Worm (Caenorhabditis elegans) whole organism, young adult: ENCODE data around the gene B0244.15.

Source experiments
- B0261.1 ChIP-seq: sonication (generic microtip); optimal IDR thresholded peaks from 2 replicates; lab custom pipeline; 2016; ENCODE audit warnings: mild to moderate bottlenecking, missing genetic modification characterization, moderate library complexity, missing compliant biosample characterization
- C17E4.6 ChIP-seq: fragments of 200-800 bp; sonication (Bioruptor generic); IDR thresholded peaks from 2 replicates; pipeline ENCODE4 v1.3.6; 2022; ENCODE audit warnings: missing genetic modification reagents, missing genetic modification characterization, missing compliant biosample characterization
- F33H1.4 ChIP-seq: fragments of 200-800 bp; sonication (Bioruptor generic); IDR thresholded peaks from 2 replicates; pipeline ENCODE4 v1.3.6; 2022; ENCODE audit warnings: missing genetic modification reagents, missing genetic modification characterization, missing compliant biosample characterization
- F37B4.10 ChIP-seq: fragments of 200-800 bp; sonication (Bioruptor generic); IDR thresholded peaks from 2 replicates; pipeline ENCODE4 v1.3.6; 2022; ENCODE audit warnings: missing genetic modification characterization, missing compliant biosample characterization
- F39B2.1 ChIP-seq: fragments of 200-800 bp; sonication (Bioruptor generic); IDR thresholded peaks from 2 replicates; pipeline ENCODE4 v1.3.6; 2022; ENCODE audit warnings: missing genetic modification reagents, missing genetic modification characterization, missing compliant biosample characterization
- F49E8.2 ChIP-seq: sonication (generic microtip); optimal IDR thresholded peaks from 3 replicates; lab custom pipeline; 2017; ENCODE audit warnings: missing genetic modification characterization, mild to moderate bottlenecking, missing compliant biosample characterization, antibody characterized with exemption, moderate library complexity; ENCODE audit not compliant: insufficient read depth
- F55B11.4 ChIP-seq: sonication (generic microtip); optimal IDR thresholded peaks from 2 replicates; lab custom pipeline; 2016; ENCODE audit warnings: missing compliant biosample characterization, missing genetic modification characterization, borderline replicate concordance; ENCODE audit not compliant: insufficient read depth
- F57C9.4 ChIP-seq: sonication (generic microtip); optimal IDR thresholded peaks from 2 replicates; lab custom pipeline; 2017; ENCODE audit warnings: mild to moderate bottlenecking, missing genetic modification characterization, missing compliant biosample characterization
- K12H6.12 ChIP-seq: fragments of 200-800 bp; sonication (Bioruptor generic); optimal IDR thresholded peaks from 2 replicates; lab custom pipeline; 2018; ENCODE audit warnings: mild to moderate bottlenecking, missing genetic modification characterization, missing compliant biosample characterization
- Y56A3A.18 ChIP-seq: fragments of 200-800 bp; sonication (Bioruptor generic); IDR thresholded peaks from 2 replicates; pipeline ENCODE4 v1.3.6; 2022; ENCODE audit warnings: missing genetic modification reagents, missing genetic modification characterization, missing compliant biosample characterization
- Y67H2A.10 ChIP-seq: fragments of 200-800 bp; sonication (Bioruptor generic); conservative IDR thresholded peaks from 2 replicates; pipeline ENCODE4 v1.3.6; 2022; ENCODE audit warnings: missing genetic modification reagents, missing genetic modification characterization, missing compliant biosample characterization
- akir-1 ChIP-seq: fragments of 200-800 bp; sonication (Bioruptor generic); optimal IDR thresholded peaks from 2 replicates; lab custom pipeline; 2018; ENCODE audit warnings: mild to moderate bottlenecking, missing genetic modification characterization, moderate library complexity, missing compliant biosample characterization
- aptf-3 ChIP-seq: fragments of 200-800 bp; sonication (Bioruptor generic); IDR thresholded peaks from 2 replicates; pipeline ENCODE4 v1.3.6; 2022; ENCODE audit warnings: missing genetic modification characterization, missing compliant biosample characterization
- atf-7 ChIP-seq: sonication (generic microtip); optimal IDR thresholded peaks from 2 replicates; lab custom pipeline; 2017; ENCODE audit warnings: mild to moderate bottlenecking, missing genetic modification characterization, missing compliant biosample characterization
- athp-1 ChIP-seq: sonication (generic microtip); optimal IDR thresholded peaks from 2 replicates; lab custom pipeline; 2017; ENCODE audit warnings: mild to moderate bottlenecking, missing genetic modification characterization, missing compliant biosample characterization
- ceh-100 ChIP-seq: fragments of 200-800 bp; sonication (Bioruptor generic); IDR thresholded peaks from 2 replicates; pipeline ENCODE4 v1.3.6; 2022; ENCODE audit warnings: missing genetic modification reagents, missing genetic modification characterization, missing compliant biosample characterization
- ceh-91 ChIP-seq: fragments of 200-800 bp; sonication (Bioruptor generic); IDR thresholded peaks from 2 replicates; pipeline ENCODE4 v1.3.6; 2022; ENCODE audit warnings: missing genetic modification reagents, missing genetic modification characterization, missing compliant biosample characterization
- dox-1 ChIP-seq: fragments of 200-800 bp; sonication (Bioruptor generic); IDR thresholded peaks from 2 replicates; pipeline ENCODE4 v1.3.6; 2022; ENCODE audit warnings: missing genetic modification reagents, missing genetic modification characterization, missing compliant biosample characterization
- egl-18 ChIP-seq: fragments of 200-800 bp; sonication (Bioruptor generic); IDR thresholded peaks from 2 replicates; pipeline ENCODE4 v1.3.6; 2022; ENCODE audit warnings: missing genetic modification reagents, missing genetic modification characterization, missing compliant biosample characterization
- ets-4 ChIP-seq: fragments of 200-800 bp; sonication (Bioruptor generic); optimal IDR thresholded peaks from 2 replicates; lab custom pipeline; 2018; ENCODE audit warnings: mild to moderate bottlenecking, missing genetic modification characterization, missing compliant biosample characterization
- gei-17 ChIP-seq: fragments of 200-800 bp; sonication (Bioruptor generic); optimal IDR thresholded peaks from 2 replicates; lab custom pipeline; 2018; ENCODE audit warnings: mild to moderate bottlenecking, missing genetic modification characterization, missing compliant biosample characterization
- hlh-12 ChIP-seq: sonication (generic microtip); optimal IDR thresholded peaks from 2 replicates; lab custom pipeline; 2016; ENCODE audit warnings: missing genetic modification characterization, missing compliant biosample characterization
- hlh-26 ChIP-seq: fragments of 200-800 bp; sonication (Bioruptor generic); conservative IDR thresholded peaks from 2 replicates; pipeline ENCODE4 v1.3.6; 2022; ENCODE audit warnings: missing genetic modification reagents, missing genetic modification characterization, missing compliant biosample characterization
- hmg-1.2 ChIP-seq: fragments of 200-800 bp; sonication (Bioruptor generic); IDR thresholded peaks from 2 replicates; pipeline ENCODE4 v1.3.6; 2022; ENCODE audit warnings: missing genetic modification reagents, missing genetic modification characterization, missing compliant biosample characterization
- lag-1 ChIP-seq: fragments of 200-800 bp; sonication (Bioruptor generic); IDR thresholded peaks from 2 replicates; pipeline ENCODE4 v1.3.6; 2022; ENCODE audit warnings: missing genetic modification reagents, missing genetic modification characterization, missing compliant biosample characterization
- let-526 ChIP-seq: fragments of 200-800 bp; sonication (Bioruptor generic); IDR thresholded peaks from 2 replicates; pipeline ENCODE4 v1.3.6; 2022; ENCODE audit warnings: missing genetic modification reagents, missing genetic modification characterization, missing compliant biosample characterization
- let-607 ChIP-seq, 2 experiments: fragments of 200-800 bp in 1 of 2; sonication (Bioruptor generic) in 1 of 2; sonication (generic microtip) in 1 of 2; optimal IDR thresholded peaks; 2 replicates each; lab custom pipeline; 2016 to 2018; ENCODE audit warnings: mild to moderate bottlenecking in 2 of 2, missing compliant biosample characterization in 2 of 2, missing genetic modification characterization in 2 of 2, moderate library complexity in 2 of 2, missing genotype in 1 of 2
- madf-10 ChIP-seq: sonication (generic microtip); optimal IDR thresholded peaks from 2 replicates; lab custom pipeline; 2016; ENCODE audit warnings: mild to moderate bottlenecking, missing genetic modification characterization, missing compliant biosample characterization
- madf-6 ChIP-seq: fragments of 200-800 bp; sonication (Bioruptor generic); IDR thresholded peaks from 2 replicates; pipeline ENCODE4 v1.3.6; 2022; ENCODE audit warnings: missing genetic modification reagents, missing genetic modification characterization, missing compliant biosample characterization
- mes-4 ChIP-seq: sonication (generic microtip); optimal IDR thresholded peaks from 2 replicates; lab custom pipeline; 2016; ENCODE audit warnings: missing genotype, missing genetic modification characterization, missing compliant biosample characterization
- nfya-1 ChIP-seq: sonication (generic microtip); optimal IDR thresholded peaks from 2 replicates; lab custom pipeline; 2017; ENCODE audit warnings: antibody characterized with exemption, missing compliant biosample characterization, missing genetic modification characterization, borderline replicate concordance; ENCODE audit not compliant: insufficient read depth
- nfya-2 ChIP-seq: fragments of 200-800 bp; sonication (Bioruptor generic); IDR thresholded peaks from 2 replicates; pipeline ENCODE4 v1.3.6; 2022; ENCODE audit warnings: missing genetic modification reagents, missing genetic modification characterization, missing compliant biosample characterization
- nfyb-1 ChIP-seq: fragments of 200-800 bp; sonication (Bioruptor generic); IDR thresholded peaks from 2 replicates; pipeline ENCODE4 v1.3.6; 2022; ENCODE audit warnings: missing genetic modification reagents, missing genetic modification characterization, missing compliant biosample characterization
- nhr-120 ChIP-seq: fragments of 200-800 bp; sonication (Bioruptor generic); IDR thresholded peaks from 2 replicates; pipeline ENCODE4 v1.3.6; 2022; ENCODE audit warnings: missing genetic modification characterization, missing compliant biosample characterization
- nhr-179 ChIP-seq: sonication (generic microtip); optimal IDR thresholded peaks from 2 replicates; lab custom pipeline; 2016; ENCODE audit warnings: mild to moderate bottlenecking, missing genetic modification characterization, missing compliant biosample characterization
- nhr-90 ChIP-seq: sonication (generic microtip); optimal IDR thresholded peaks from 2 replicates; lab custom pipeline; 2016; ENCODE audit warnings: missing genotype, mild to moderate bottlenecking, missing genetic modification characterization, missing compliant biosample characterization
- sdz-38 ChIP-seq: sonication (generic microtip); optimal IDR thresholded peaks from 2 replicates; lab custom pipeline; 2016; ENCODE audit warnings: missing genotype, missing genetic modification characterization, missing compliant biosample characterization
- sea-2 ChIP-seq: fragments of 200-800 bp; sonication (Bioruptor generic); IDR thresholded peaks from 2 replicates; pipeline ENCODE4 v1.3.6; 2022; ENCODE audit warnings: missing genetic modification characterization, missing compliant biosample characterization
- tbp1 ChIP-seq: fragments of 200-800 bp; sonication (Bioruptor generic); optimal IDR thresholded peaks from 2 replicates; lab custom pipeline; 2018; ENCODE audit warnings: mild to moderate bottlenecking, missing genetic modification characterization, missing compliant biosample characterization
- tbx-9 ChIP-seq: sonication (generic microtip); optimal IDR thresholded peaks from 2 replicates; lab custom pipeline; 2016; ENCODE audit warnings: borderline replicate concordance, missing genetic modification characterization, inconsistent platforms, missing compliant biosample characterization
- zfh-2 ChIP-seq: fragments of 200-800 bp; sonication (Bioruptor generic); conservative IDR thresholded peaks from 2 replicates; pipeline ENCODE4 v1.3.6; 2022; ENCODE audit warnings: missing genetic modification reagents, missing genetic modification characterization, missing compliant biosample characterization
- ztf-22 ChIP-seq: fragments of 200-800 bp; sonication (Bioruptor generic); optimal IDR thresholded peaks from 2 replicates; lab custom pipeline; 2018; ENCODE audit warnings: mild to moderate bottlenecking, missing genetic modification characterization, moderate library complexity, missing compliant biosample characterization
- ztf-26 ChIP-seq: sonication (generic microtip); optimal IDR thresholded peaks from 2 replicates; lab custom pipeline; 2017; ENCODE audit warnings: missing genetic modification characterization, missing compliant biosample characterization
- ztf-28 ChIP-seq: fragments of 200-800 bp; sonication (Bioruptor generic); IDR thresholded peaks from 2 replicates; pipeline ENCODE4 v1.3.6; 2022; ENCODE audit warnings: missing genetic modification reagents, missing genetic modification characterization, missing compliant biosample characterization

Gene B0244.15

ce11 chrIII:5758519-5759099 lies 15.4 kb downstream of the B0244.15 start (continued):
- TF ChIP-seq zfh-2 (GFP tag; lab: Robert Waterston, UW) (peak; percentile 28; the same call in 1 of the 2 replicates), F39B2.1 (GFP tag; lab: Robert Waterston, UW) (no peak), hmg-1.2 (GFP tag; lab: Robert Waterston, UW) (peak; percentile 30; the same call in 1 of the 2 replicates), nfyb-1 (GFP tag; lab: Robert Waterston, UW) (peak; percentile 57; the same call in 1 of the 2 replicates), atf-7 (peak; percentile 95)

DNA sequence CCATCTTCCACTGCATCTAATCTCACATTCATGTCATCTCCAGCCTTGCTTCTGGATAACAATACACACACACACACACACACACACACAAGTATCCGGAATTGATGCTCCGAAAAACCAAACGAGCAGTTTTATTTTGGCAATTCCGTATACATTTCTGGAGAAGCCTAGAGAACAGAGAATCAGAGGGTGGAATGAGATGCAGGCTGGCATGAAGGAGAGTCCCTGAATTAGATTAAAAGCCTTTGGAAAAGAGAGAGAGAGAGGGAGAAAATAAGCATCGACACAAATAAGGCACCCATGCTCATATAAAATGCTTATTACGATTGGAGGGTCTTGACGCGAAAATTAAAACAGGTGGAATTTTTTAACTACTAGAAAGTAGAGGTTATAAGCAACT lies 17.5 kb downstream of the B0244.15 start:
- TF ChIP-seq athp-1 (tag; lab: Kevin White, UChicago) (no peak), ceh-91 (GFP tag; lab: Robert Waterston, UW) (no peak), nhr-179 (tag; lab: Kevin White, UChicago) (no peak), Y56A3A.18 (GFP tag; lab: Robert Waterston, UW) (no peak), let-607 (tag; optimal IDR thresholded peaks at IDR 0.05; lab: Kevin White, UChicago) (no peak), madf-10 (tag; lab: Kevin White, UChicago) (no peak), Y67H2A.10 (GFP tag; lab: Robert Waterston, UW) (no peak), lag-1 (GFP tag; lab: Robert Waterston, UW) (no peak), aptf-3 (no peak), nfya-2 (GFP tag; lab: Robert Waterston, UW) (no peak), tbx-9 (no peak), dox-1 (GFP tag; lab: Robert Waterston, UW) (no peak), ets-4 (GFP tag; lab: Kevin White, UChicago) (no peak), F33H1.4 (GFP tag; lab: Robert Waterston, UW) (no peak), let-526 (GFP tag; lab: Robert Waterston, UW) (no peak)

DNA sequence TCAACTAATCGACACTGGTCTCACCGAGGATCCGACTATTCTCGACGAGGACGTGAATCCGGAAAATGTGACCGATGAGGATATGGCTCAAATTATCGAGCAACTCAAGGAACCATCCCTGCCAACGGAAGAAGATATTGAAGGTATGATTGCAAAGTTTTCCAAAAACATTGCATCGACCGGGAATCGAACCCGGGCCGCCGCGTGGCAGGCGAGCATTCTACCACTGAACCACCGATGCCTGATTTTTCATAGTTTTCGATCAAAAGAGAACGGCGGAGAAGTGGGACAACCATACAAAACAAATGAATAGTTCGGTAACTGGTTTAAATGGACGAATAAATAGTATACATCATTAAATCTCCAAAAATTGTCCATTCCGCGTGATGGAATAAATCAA lies 18.7 kb downstream of the B0244.15 start:
- TF ChIP-seq zfh-2 (GFP tag; lab: Robert Waterston, UW), result peak; percentile 37; the same call in 1 of the 2 replicates
- TF ChIP-seq ztf-22 (GFP tag; lab: Kevin White, UChicago), result no peak
- no peak for TF ChIP-seq ztf-28 (GFP tag; lab: Robert Waterston, UW)
- no peak for TF ChIP-seq nfya-1 (tag; lab: Kevin White, UChicago)
- TF ChIP-seq let-607 (tag; optimal IDR thresholded peaks at IDR 0.05; lab: Kevin White, UChicago), result peak in 1 of 2 experiments; percentile 43
- peak; percentile 29 for TF ChIP-seq atf-7
- TF ChIP-seq hlh-26 (GFP tag; lab: Robert Waterston, UW), result no peak
- TF ChIP-seq sea-2, result no peak
- no peak for TF ChIP-seq K12H6.12 (tag; lab: Kevin White, UChicago)
- TF ChIP-seq ceh-100, result no peak
- TF ChIP-seq F37B4.10 (GFP tag; lab: Robert Waterston, UW), result no peak
- TF ChIP-seq madf-6, result peak; percentile 61
- TF ChIP-seq ceh-91 (GFP tag; lab: Robert Waterston, UW), result no peak
- peak; percentile 81 for TF ChIP-seq B0261.1 (tag; lab: Kevin White, UChicago)
- TF ChIP-seq C17E4.6 (GFP tag; lab: Robert Waterston, UW), result no peak
- TF ChIP-seq madf-10 (tag; lab: Kevin White, UChicago), result peak; percentile 48
- TF ChIP-seq egl-18 (GFP tag; lab: Robert Waterston, UW), result no peak
- peak; percentile 90 for TF ChIP-seq tbp1 (GFP tag; lab: Kevin White, UChicago)
- no peak for TF ChIP-seq gei-17 (GFP tag; lab: Kevin White, UChicago)
- TF ChIP-seq F33H1.4 (GFP tag; lab: Robert Waterston, UW), result peak; percentile 42
- no peak for TF ChIP-seq mes-4 (tag; lab: Kevin White, UChicago)
- no peak for TF ChIP-seq ztf-26 (tag; lab: Kevin White, UChicago)
- no peak for TF ChIP-seq sdz-38
- no peak for TF ChIP-seq F39B2.1 (GFP tag; lab: Robert Waterston, UW)
- TF ChIP-seq hlh-12 (tag; lab: Kevin White, UChicago), result no peak
- no peak for TF ChIP-seq akir-1 (GFP tag; lab: Kevin White, UChicago)
- TF ChIP-seq F49E8.2, result peak; percentile 65
- TF ChIP-seq nhr-90 (tag; lab: Kevin White, UChicago), result peak; percentile 50
- TF ChIP-seq F57C9.4, result no peak
- no peak for TF ChIP-seq F55B11.4 (tag; lab: Kevin White, UChicago)
- TF ChIP-seq nhr-120, result no peak
